Worm (Caenorhabditis elegans) whole organism, L4 larva: ENCODE data around the gene T25B2.1.

Experiments used
- F26F4.8 ChIP-seq: fragments of 200-800 bp; sonication (Bioruptor generic); conservative IDR thresholded peaks from 2 replicates; pipeline ENCODE4 v1.3.6; 2022; ENCODE audit warnings: missing genetic modification characterization, missing compliant biosample characterization
- F37D6.2 ChIP-seq: sonication (generic microtip); optimal IDR thresholded peaks from 2 replicates; lab custom pipeline; 2016; ENCODE audit warnings: mild to moderate bottlenecking, missing genetic modification characterization, missing compliant biosample characterization
- T20F7.1 ChIP-seq: fragments of 200-800 bp; sonication (Bioruptor generic); optimal IDR thresholded peaks from 2 replicates; lab custom pipeline; 2018; ENCODE audit warnings: mild to moderate bottlenecking, missing genetic modification characterization, missing compliant biosample characterization
- T26A8.4 ChIP-seq: fragments of 200-800 bp; sonication (Bioruptor generic); IDR thresholded peaks from 2 replicates; pipeline ENCODE4 v1.3.6; 2022; ENCODE audit warnings: missing genetic modification characterization, missing compliant biosample characterization
- Y48G9A.11 ChIP-seq: fragments of 200-800 bp; sonication (Bioruptor generic); IDR thresholded peaks from 2 replicates; pipeline ENCODE4 v1.3.6; 2022; ENCODE audit warnings: missing genetic modification reagents, missing genetic modification characterization, missing compliant biosample characterization
- Y5F2A.4 ChIP-seq: fragments of 200-800 bp; sonication (Bioruptor generic); optimal IDR thresholded peaks from 2 replicates; lab custom pipeline; 2018; ENCODE audit warnings: mild to moderate bottlenecking, missing genetic modification characterization, missing compliant biosample characterization
- ZK337.2 ChIP-seq: fragments of 200-800 bp; sonication (Bioruptor generic); IDR thresholded peaks from 2 replicates; pipeline ENCODE4 v1.3.6; 2022; ENCODE audit warnings: missing genetic modification reagents, missing genetic modification characterization, missing compliant biosample characterization
- ZK546.5 ChIP-seq, 2 experiments: sonication (generic microtip); optimal IDR thresholded peaks; 2 replicates each; lab custom pipeline; 2017; ENCODE audit warnings: missing biosample characterization in 2 of 2, missing genetic modification characterization in 2 of 2
- aha-1 ChIP-seq: fragments of 150-350 bp; peaks from one replicate; lab custom pipeline; 2014; ENCODE audit warnings: missing biosample characterization, missing genetic modification characterization
- attf-4 ChIP-seq: sonication (generic microtip); optimal IDR thresholded peaks from 3 replicates; lab custom pipeline; 2017; ENCODE audit warnings: missing biosample characterization, missing genetic modification characterization
- ceh-20 ChIP-seq: fragments of 200-800 bp; sonication (Bioruptor generic); IDR thresholded peaks from 2 replicates; pipeline ENCODE4 v1.3.6; 2022; ENCODE audit warnings: missing genetic modification reagents, missing genetic modification characterization, missing compliant biosample characterization
- ceh-28 ChIP-seq: fragments of 150-350 bp; optimal IDR thresholded peaks from 2 replicates; lab custom pipeline; 2014; ENCODE audit warnings: missing biosample characterization, missing genetic modification reagents, missing genetic modification characterization
- ceh-82 ChIP-seq: sonication (generic microtip); optimal IDR thresholded peaks from 2 replicates; lab custom pipeline; 2017; ENCODE audit warnings: missing biosample characterization, missing genetic modification characterization
- cey-2 ChIP-seq: sonication (generic microtip); optimal IDR thresholded peaks from 3 replicates; lab custom pipeline; 2017; ENCODE audit warnings: missing genetic modification characterization, mild to moderate bottlenecking, missing compliant biosample characterization, antibody characterized with exemption, borderline replicate concordance; ENCODE audit not compliant: insufficient read depth
- dmd-8 ChIP-seq: fragments of 200-800 bp; sonication (Bioruptor generic); IDR thresholded peaks from 2 replicates; pipeline ENCODE4 v1.3.6; 2022; ENCODE audit warnings: missing genetic modification characterization, missing compliant biosample characterization
- dmd-9 ChIP-seq: fragments of 200-800 bp; sonication (Bioruptor generic); IDR thresholded peaks from 2 replicates; pipeline ENCODE4 v1.3.6; 2022; ENCODE audit warnings: missing genetic modification reagents, missing genetic modification characterization, missing compliant biosample characterization
- dpl-1 ChIP-seq: fragments of 150-350 bp; optimal IDR thresholded peaks from 2 replicates; lab custom pipeline; 2014; ENCODE audit warnings: missing biosample characterization, missing genetic modification reagents, missing genetic modification characterization
- duxl-1 ChIP-seq: sonication (generic microtip); optimal IDR thresholded peaks from 2 replicates; lab custom pipeline; 2016; ENCODE audit warnings: mild to moderate bottlenecking, missing genetic modification characterization, moderate library complexity, missing compliant biosample characterization; ENCODE audit not compliant: poor library complexity
- egl-43 ChIP-seq: fragments of 200-800 bp; sonication (Bioruptor generic); IDR thresholded peaks from 2 replicates; pipeline ENCODE4 v1.3.6; 2022; ENCODE audit warnings: missing genetic modification reagents, missing genetic modification characterization, missing compliant biosample characterization
- fkh-10 ChIP-seq: fragments of 150-350 bp; optimal IDR thresholded peaks from 2 replicates; lab custom pipeline; 2014; ENCODE audit warnings: missing biosample characterization, missing genetic modification reagents, missing genetic modification characterization
- hif-1 ChIP-seq, 2 experiments: sonication (generic microtip); optimal IDR thresholded peaks; 2 replicates each; lab custom pipeline; 2016 to 2017; ENCODE audit warnings: missing compliant biosample characterization in 2 of 2, missing genetic modification characterization in 2 of 2, missing genetic modification reagents in 2 of 2, missing genotype in 2 of 2, mild to moderate bottlenecking in 1 of 2
- hmg-1.1 ChIP-seq: fragments of 200-800 bp; sonication (Bioruptor generic); IDR thresholded peaks from 2 replicates; pipeline ENCODE4 v1.3.6; 2022; ENCODE audit warnings: missing genetic modification reagents, missing genetic modification characterization, missing compliant biosample characterization
- jun-1 ChIP-seq: fragments of 150-350 bp; optimal IDR thresholded peaks from 2 replicates; lab custom pipeline; 2014; ENCODE audit warnings: missing biosample characterization, missing genetic modification reagents, missing genetic modification characterization
- lim-7 ChIP-seq: fragments of 200-800 bp; sonication (Bioruptor generic); IDR thresholded peaks from 2 replicates; pipeline ENCODE4 v1.3.6; 2022; ENCODE audit warnings: missing genetic modification characterization, missing compliant biosample characterization
- lin-1 ChIP-seq: fragments of 200-800 bp; sonication (Bioruptor generic); IDR thresholded peaks from 2 replicates; pipeline ENCODE4 v1.3.6; 2022; ENCODE audit warnings: missing genetic modification reagents, missing genetic modification characterization, missing compliant biosample characterization
- lin-29 ChIP-seq: fragments of 200-800 bp; sonication (Bioruptor generic); IDR thresholded peaks from 2 replicates; pipeline ENCODE4 v1.3.6; 2022; ENCODE audit warnings: missing genetic modification reagents, missing genetic modification characterization, missing compliant biosample characterization
- lin-39 ChIP-seq: fragments of 150-350 bp; optimal IDR thresholded peaks from 2 replicates; lab custom pipeline; 2014; ENCODE audit warnings: missing biosample characterization, missing genetic modification reagents, missing genetic modification characterization
- madf-5 ChIP-seq, 2 experiments: fragments of 200-800 bp; sonication (Bioruptor generic); IDR thresholded peaks; 2 replicates each; pipeline ENCODE4 v1.3.6; 2022; ENCODE audit warnings: missing compliant biosample characterization in 2 of 2, missing genetic modification characterization in 2 of 2
- madf-9 ChIP-seq: fragments of 200-800 bp; sonication (Bioruptor generic); conservative IDR thresholded peaks from 2 replicates; pipeline ENCODE4 v1.3.6; 2022; ENCODE audit warnings: missing genetic modification reagents, missing genetic modification characterization, missing compliant biosample characterization
- mdl-1 ChIP-seq, 2 experiments: fragments of 150-350 bp in 1 of 2; sonication (generic microtip) in 1 of 2; optimal IDR thresholded peaks; 2 replicates each; lab custom pipeline; 2014 to 2017; ENCODE audit warnings: missing biosample characterization in 2 of 2, missing genetic modification characterization in 2 of 2
- mdt-29 ChIP-seq: fragments of 200-800 bp; sonication (Bioruptor generic); IDR thresholded peaks from 2 replicates; pipeline ENCODE4 v1.3.6; 2022; ENCODE audit warnings: missing genetic modification reagents, missing genetic modification characterization, missing compliant biosample characterization
- mes-2 ChIP-seq: sonication (generic microtip); optimal IDR thresholded peaks from 2 replicates; lab custom pipeline; 2016; ENCODE audit warnings: missing genotype, mild to moderate bottlenecking, missing genetic modification characterization, missing compliant biosample characterization; ENCODE audit not compliant: poor library complexity, severe bottlenecking
- mxl-3 ChIP-seq: fragments of 200-800 bp; sonication (Bioruptor generic); optimal IDR thresholded peaks from 2 replicates; lab custom pipeline; 2018; ENCODE audit warnings: mild to moderate bottlenecking, missing genetic modification characterization, missing compliant biosample characterization
- nhr-10 ChIP-seq: fragments of 150-350 bp; optimal IDR thresholded peaks from 2 replicates; lab custom pipeline; 2014; ENCODE audit warnings: missing biosample characterization, missing genetic modification characterization
- nhr-102 ChIP-seq: sonication (generic microtip); optimal IDR thresholded peaks from 2 replicates; lab custom pipeline; 2016; ENCODE audit warnings: mild to moderate bottlenecking, missing genetic modification characterization, moderate library complexity, missing compliant biosample characterization
- nhr-28 ChIP-seq: fragments of 150-350 bp; optimal IDR thresholded peaks from 2 replicates; lab custom pipeline; 2014; ENCODE audit warnings: missing biosample characterization, missing genetic modification characterization
- nhr-41 ChIP-seq: fragments of 200-800 bp; sonication (Bioruptor generic); IDR thresholded peaks from 2 replicates; pipeline ENCODE4 v1.3.6; 2022; ENCODE audit warnings: missing genetic modification reagents, missing genetic modification characterization, missing compliant biosample characterization
- nhr-42 ChIP-seq: fragments of 200-800 bp; sonication (Bioruptor generic); IDR thresholded peaks from 2 replicates; pipeline ENCODE4 v1.3.6; 2022; ENCODE audit warnings: missing genetic modification characterization, missing compliant biosample characterization
- pqm-1 ChIP-seq: sonication (generic microtip); optimal IDR thresholded peaks from 2 replicates; lab custom pipeline; 2017; ENCODE audit warnings: missing biosample characterization, missing genetic modification characterization
- rbr-2 ChIP-seq: sonication (generic microtip); optimal IDR thresholded peaks from 2 replicates; lab custom pipeline; 2016; ENCODE audit warnings: missing genotype, missing genetic modification characterization, missing compliant biosample characterization
- saeg-2 ChIP-seq: fragments of 200-800 bp; sonication (Bioruptor generic); IDR thresholded peaks from 2 replicates; pipeline ENCODE4 v1.3.6; 2022; ENCODE audit warnings: missing genetic modification reagents, missing genetic modification characterization, missing compliant biosample characterization
- set-16 ChIP-seq: fragments of 200-800 bp; sonication (Bioruptor generic); IDR thresholded peaks from 2 replicates; pipeline ENCODE4 v1.3.6; 2022; ENCODE audit warnings: missing genetic modification reagents, missing genetic modification characterization, missing compliant biosample characterization
- snpc-1.2 ChIP-seq: fragments of 200-800 bp; sonication (Bioruptor generic); IDR thresholded peaks from 2 replicates; pipeline ENCODE4 v1.3.6; 2022; ENCODE audit warnings: missing genetic modification reagents, missing genetic modification characterization, missing compliant biosample characterization
- snpc-4 ChIP-seq: fragments of 150-350 bp; optimal IDR thresholded peaks from 2 replicates; lab custom pipeline; 2014; ENCODE audit warnings: missing biosample characterization, missing genetic modification characterization
- spr-3 ChIP-seq: fragments of 200-800 bp; sonication (Bioruptor generic); optimal IDR thresholded peaks from 2 replicates; lab custom pipeline; 2018; ENCODE audit warnings: mild to moderate bottlenecking, missing genetic modification characterization, missing compliant biosample characterization
- tra-1 ChIP-seq: fragments of 200-800 bp; sonication (Bioruptor generic); IDR thresholded peaks from 2 replicates; pipeline ENCODE4 v1.3.6; 2022; ENCODE audit warnings: missing genetic modification reagents, missing genetic modification characterization, missing compliant biosample characterization
- unc-130 ChIP-seq: sonication (generic microtip); optimal IDR thresholded peaks from 2 replicates; lab custom pipeline; 2016; ENCODE audit warnings: missing genetic modification reagents, missing genetic modification characterization, missing compliant biosample characterization
- unc-39 ChIP-seq: sonication (generic microtip); optimal IDR thresholded peaks from 2 replicates; lab custom pipeline; 2017; ENCODE audit warnings: missing biosample characterization, missing genetic modification characterization
- unc-62 ChIP-seq, 3 experiments: fragments of 150-350 bp in 1 of 3; sonication (generic microtip); optimal IDR thresholded peaks in 2 of 3; peaks in 1 of 3; 1 replicate in 1 of 3; 2 replicates in 2 of 3; lab custom pipeline; 2014 to 2017; ENCODE audit warnings: missing biosample characterization in 3 of 3, missing genetic modification characterization in 3 of 3, missing genetic modification reagents in 3 of 3, missing genotype in 1 of 3
- zfp-3 ChIP-seq: fragments of 200-800 bp; sonication (Bioruptor generic); conservative IDR thresholded peaks from 2 replicates; pipeline ENCODE4 v1.3.6; 2022; ENCODE audit warnings: missing genetic modification reagents, missing genetic modification characterization, missing compliant biosample characterization
- zip-11 ChIP-seq: fragments of 200-800 bp; sonication (Bioruptor generic); IDR thresholded peaks from 2 replicates; pipeline ENCODE4 v1.3.6; 2022; ENCODE audit warnings: missing genetic modification characterization, missing compliant biosample characterization
- ztf-7 ChIP-seq: fragments of 150-350 bp; optimal IDR thresholded peaks from 2 replicates; lab custom pipeline; 2014; ENCODE audit warnings: missing biosample characterization, missing genetic modification characterization

Gene T25B2.1

DNA sequence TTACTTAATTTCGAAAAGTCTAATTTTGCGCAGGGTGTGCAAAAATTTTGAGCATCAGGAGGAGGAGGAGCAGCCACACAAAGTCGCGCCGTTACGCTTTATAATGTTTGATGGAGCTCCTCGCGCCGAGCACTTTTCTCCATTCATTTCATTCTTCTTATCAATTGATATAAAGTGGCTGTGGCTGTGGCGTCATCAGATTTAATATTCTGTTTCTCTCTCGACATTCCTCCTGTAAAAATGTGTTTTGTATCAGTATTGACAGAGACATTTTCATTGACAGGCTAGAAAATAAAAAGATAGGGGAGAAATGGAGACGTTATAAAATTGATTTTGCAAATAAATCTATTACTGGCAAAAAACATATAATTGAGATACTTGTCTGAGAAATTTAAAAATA lies 44.5 kb upstream of the T25B2.1 start (continued):
- TF ChIP-seq lim-7 (GFP tag; lab: Robert Waterston, UW) = no peak
- no peak for TF ChIP-seq spr-3 (GFP tag; lab: Kevin White, UChicago)
- no peak for TF ChIP-seq unc-62 (GFP tag; optimal IDR thresholded peaks at IDR 0.05 in 1 of 2; lab: Kevin White, UChicago)
- no peak for TF ChIP-seq unc-62 (tag; optimal IDR thresholded peaks at IDR 0.05; lab: Kevin White, UChicago)
- TF ChIP-seq pqm-1 = peak; percentile 81
- TF ChIP-seq jun-1 = no peak
- TF ChIP-seq lin-39 (tag; lab: Kevin White, UChicago) = no peak
- no peak for TF ChIP-seq snpc-1.2 (GFP tag; lab: Robert Waterston, UW)
- no peak for TF ChIP-seq hmg-1.1 (GFP tag; lab: Robert Waterston, UW)
- no peak for TF ChIP-seq mxl-3 (GFP tag; lab: Kevin White, UChicago)
- TF ChIP-seq ztf-7 = no peak
- TF ChIP-seq dmd-8 (GFP tag; lab: Robert Waterston, UW) = no peak
- TF ChIP-seq Y48G9A.11 = no peak
- TF ChIP-seq egl-43 (GFP tag; lab: Robert Waterston, UW) = no peak
- no peak for TF ChIP-seq rbr-2 (tag; lab: Kevin White, UChicago)
- TF ChIP-seq lin-1 = no peak
- TF ChIP-seq tra-1 (GFP tag; lab: Robert Waterston, UW) = no peak
- TF ChIP-seq duxl-1 (tag; lab: Kevin White, UChicago) = no peak
- no peak for TF ChIP-seq lin-29 (GFP tag; lab: Robert Waterston, UW)
- no peak for TF ChIP-seq ceh-28 (tag; lab: Kevin White, UChicago)
- TF ChIP-seq snpc-4 (tag; lab: Kevin White, UChicago) = no peak
- no peak for TF ChIP-seq unc-130 (GFP tag; lab: Kevin White, UChicago)
- TF ChIP-seq ceh-82 (tag; lab: Kevin White, UChicago) = no peak
- no peak for TF ChIP-seq F26F4.8 (GFP tag; lab: Robert Waterston, UW)
- TF ChIP-seq madf-9 = no peak
- TF ChIP-seq mdt-29 (GFP tag; lab: Robert Waterston, UW) = no peak
- no peak for TF ChIP-seq zfp-3 (GFP tag; lab: Robert Waterston, UW)
- TF ChIP-seq nhr-41 (GFP tag; lab: Robert Waterston, UW) = no peak
- TF ChIP-seq ceh-20 (GFP tag; lab: Robert Waterston, UW) = no peak
- no peak; the same call in 1 of the 2 replicates for TF ChIP-seq set-16 (GFP tag; lab: Robert Waterston, UW)
- peak; percentile 32 for TF ChIP-seq mes-2
- TF ChIP-seq hif-1 (tag; optimal IDR thresholded peaks at IDR 0.05; lab: Kevin White, UChicago) = no peak
- TF ChIP-seq nhr-102 (tag; lab: Kevin White, UChicago) = no peak
- TF ChIP-seq dmd-9 = no peak
- no peak for TF ChIP-seq T20F7.1 (GFP tag; lab: Kevin White, UChicago)
- peak; percentile 79 for TF ChIP-seq nhr-28
- no peak for TF ChIP-seq saeg-2 (GFP tag; lab: Robert Waterston, UW)
- no peak for TF ChIP-seq nhr-42 (GFP tag; lab: Robert Waterston, UW)
- no peak for TF ChIP-seq madf-5 (GFP tag; IDR thresholded peaks at IDR 0.05; lab: Robert Waterston, UW)
- TF ChIP-seq unc-39 = no peak
- no peak for TF ChIP-seq Y5F2A.4 (GFP tag; lab: Kevin White, UChicago)
- no peak for TF ChIP-seq zip-11
- TF ChIP-seq fkh-10 (GFP tag; lab: Kevin White, UChicago) = no peak
- peak; percentile 51 for TF ChIP-seq aha-1 (tag; lab: Kevin White, UChicago)
- no peak for TF ChIP-seq ZK546.5 (tag; optimal IDR thresholded peaks at IDR 0.05; lab: Kevin White, UChicago)
- no peak for TF ChIP-seq nhr-10 (tag; lab: Kevin White, UChicago)
- no peak; the same call in 1 of the 2 replicates for TF ChIP-seq T26A8.4 (GFP tag; lab: Robert Waterston, UW)
- no peak for TF ChIP-seq attf-4 (tag; lab: Kevin White, UChicago)
- TF ChIP-seq dpl-1 (GFP tag; lab: Kevin White, UChicago) = no peak
- TF ChIP-seq cey-2 (tag; lab: Kevin White, UChicago) = no peak
- no peak for TF ChIP-seq ZK337.2 (GFP tag; lab: Robert Waterston, UW)
- peak in 1 of 2 experiments; percentile 26 for TF ChIP-seq mdl-1 (tag; optimal IDR thresholded peaks at IDR 0.05; lab: Kevin White, UChicago)
- no peak for TF ChIP-seq F37D6.2 (tag; lab: Kevin White, UChicago)
